Worm (Caenorhabditis elegans) whole organism, early embryonic: ENCODE data around the gene cyp-33C1.

ENCODE experiments used
- B0310.2 ChIP-seq: sonication (generic microtip); optimal IDR thresholded peaks from 2 replicates; lab custom pipeline; 2016; ENCODE audit warnings: mild to moderate bottlenecking, missing genetic modification characterization, missing compliant biosample characterization
- F13C5.2 ChIP-seq: sonication (generic microtip); optimal IDR thresholded peaks from 2 replicates; lab custom pipeline; 2017; ENCODE audit warnings: mild to moderate bottlenecking, missing genetic modification characterization, inconsistent platforms, missing compliant biosample characterization
- aly-1 ChIP-seq: sonication (generic microtip); optimal IDR thresholded peaks from 2 replicates; lab custom pipeline; 2016; ENCODE audit warnings: missing genetic modification characterization, missing compliant biosample characterization
- ama-1 ChIP-seq: fragments of 150-350 bp; optimal IDR thresholded peaks from 2 replicates; lab custom pipeline; 2014
- ceh-13 ChIP-seq: fragments of 200-800 bp; sonication (Bioruptor generic); optimal IDR thresholded peaks from 2 replicates; lab custom pipeline; 2018; ENCODE audit warnings: mild to moderate bottlenecking, missing genetic modification characterization, missing compliant biosample characterization
- ceh-36 ChIP-seq: sonication (generic microtip); optimal IDR thresholded peaks from 2 replicates; lab custom pipeline; 2016; ENCODE audit warnings: missing genetic modification characterization, inconsistent platforms, missing compliant biosample characterization
- ets-7 ChIP-seq: sonication (generic microtip); optimal IDR thresholded peaks from 2 replicates; lab custom pipeline; 2016; ENCODE audit warnings: missing genotype, missing genetic modification characterization, missing compliant biosample characterization
- flt-1 ChIP-seq: fragments of 200-800 bp; sonication (Bioruptor generic); IDR thresholded peaks from 2 replicates; pipeline ENCODE4 v1.3.6; 2022; ENCODE audit warnings: missing genetic modification characterization, missing compliant biosample characterization
- hmbx-1 ChIP-seq: sonication (generic microtip); optimal IDR thresholded peaks from 2 replicates; lab custom pipeline; 2016; ENCODE audit warnings: mild to moderate bottlenecking, missing genetic modification characterization, missing compliant biosample characterization
- hmg-4 ChIP-seq: fragments of 200-800 bp; sonication (Bioruptor generic); optimal IDR thresholded peaks from 2 replicates; lab custom pipeline; 2018; ENCODE audit warnings: mild to moderate bottlenecking, missing genetic modification characterization, missing compliant biosample characterization
- hnd-1 ChIP-seq: sonication (generic microtip); optimal IDR thresholded peaks from 2 replicates; lab custom pipeline; 2016; ENCODE audit warnings: missing genetic modification characterization, missing compliant biosample characterization
- pes-1 ChIP-seq: fragments of 200-800 bp; sonication (Bioruptor generic); IDR thresholded peaks from 2 replicates; pipeline ENCODE4 v1.3.6; 2022; ENCODE audit warnings: missing genetic modification reagents, missing genetic modification characterization, missing compliant biosample characterization
- scrt-1 ChIP-seq: fragments of 200-800 bp; sonication (Bioruptor generic); IDR thresholded peaks from 2 replicates; pipeline ENCODE4 v1.3.6; 2022; ENCODE audit warnings: missing genetic modification characterization, missing compliant biosample characterization
- sea-1 ChIP-seq: fragments of 200-800 bp; sonication (Bioruptor generic); conservative IDR thresholded peaks from 2 replicates; pipeline ENCODE4 v1.3.6; 2022; ENCODE audit warnings: missing genetic modification characterization, missing compliant biosample characterization
- tbx-11 ChIP-seq: fragments of 200-800 bp; sonication (Bioruptor generic); IDR thresholded peaks from 2 replicates; pipeline ENCODE4 v1.3.6; 2022; ENCODE audit warnings: missing genetic modification characterization, missing compliant biosample characterization
- tbx-37 ChIP-seq: fragments of 200-800 bp; sonication (Bioruptor generic); conservative IDR thresholded peaks from 2 replicates; pipeline ENCODE4 v1.3.6; 2022; ENCODE audit warnings: missing genetic modification reagents, missing genetic modification characterization, missing compliant biosample characterization
- tra-4 ChIP-seq: sonication (generic microtip); optimal IDR thresholded peaks from 2 replicates; lab custom pipeline; 2017; ENCODE audit warnings: missing genetic modification characterization, missing compliant biosample characterization

Gene cyp-33C1

ce11 chrV:2159331-2159730, 20.0 kb upstream of the cyp-33C1 start, which contains the start of gene C45H4.14:
Gene C45H4.14 (minus strand): TSS chrV:2159431.
- no peak for TF ChIP-seq hmg-4 (GFP tag; lab: Kevin White, UChicago)
- TF ChIP-seq flt-1, result no peak
- TF ChIP-seq ets-7 (tag; lab: Kevin White, UChicago), result no peak
- TF ChIP-seq F13C5.2 (tag; lab: Kevin White, UChicago), result no peak
- no peak for TF ChIP-seq tbx-11 (GFP tag; lab: Robert Waterston, UW)
- no peak for TF ChIP-seq hnd-1 (tag; lab: Kevin White, UChicago)
- no peak for TF ChIP-seq hmbx-1 (tag; lab: Kevin White, UChicago)
- no peak for TF ChIP-seq scrt-1 (GFP tag; lab: Robert Waterston, UW)

ce11 chrV:2163735-2164134, 15.6 kb upstream of the cyp-33C1 start, which contains the start of gene str-255:
Gene str-255 (minus strand): TSS chrV:2163835.
- TF ChIP-seq aly-1 (tag; lab: Kevin White, UChicago), result no peak
- no peak for TF ChIP-seq tbx-37 (GFP tag; lab: Robert Waterston, UW)
- TF ChIP-seq hmbx-1 (tag; lab: Kevin White, UChicago), result no peak
- no peak for TF ChIP-seq tbx-11 (GFP tag; lab: Robert Waterston, UW)
- TF ChIP-seq scrt-1 (GFP tag; lab: Robert Waterston, UW), result no peak
- TF ChIP-seq flt-1, result no peak
- no peak for TF ChIP-seq hmg-4 (GFP tag; lab: Kevin White, UChicago)

- TF ChIP-seq scrt-1 (GFP tag; lab: Robert Waterston, UW), result no peak
Observed at ce11 chrV:2166679-2167078, 12.6 kb upstream of the cyp-33C1 start, which contains the start of gene srbc-19. Gene srbc-19 (minus strand): TSS chrV:2166779.

- TF ChIP-seq ceh-36 (tag; lab: Kevin White, UChicago) (no peak), ama-1 (lab: Kevin White, UChicago) (no peak), hmbx-1 (tag; lab: Kevin White, UChicago) (no peak), ceh-13 (GFP tag; lab: Kevin White, UChicago) (no peak), pes-1 (GFP tag; lab: Robert Waterston, UW) (no peak), F13C5.2 (tag; lab: Kevin White, UChicago) (no peak), tbx-11 (GFP tag; lab: Robert Waterston, UW) (no peak), tra-4 (tag; lab: Kevin White, UChicago) (no peak), hmg-4 (GFP tag; lab: Kevin White, UChicago) (no peak), B0310.2 (tag; lab: Kevin White, UChicago) (no peak), flt-1 (no peak), aly-1 (tag; lab: Kevin White, UChicago) (no peak), hnd-1 (tag; lab: Kevin White, UChicago) (no peak), scrt-1 (GFP tag; lab: Robert Waterston, UW) (no peak)
Observed at ce11 chrV:2174465-2174864, 4.8 kb upstream of the cyp-33C1 start.

ce11 chrV:2175242-2175641, 4.1 kb upstream of the cyp-33C1 start, which contains the start of gene C45H4.18:
Gene C45H4.18 (plus strand): TSS chrV:2175542.
- no peak for TF ChIP-seq ama-1 (lab: Kevin White, UChicago)
- no peak for TF ChIP-seq sea-1 (GFP tag; lab: Robert Waterston, UW)
- no peak for TF ChIP-seq ceh-36 (tag; lab: Kevin White, UChicago)
- TF ChIP-seq hmg-4 (GFP tag; lab: Kevin White, UChicago), result no peak
- TF ChIP-seq tra-4 (tag; lab: Kevin White, UChicago), result no peak
- no peak for TF ChIP-seq tbx-11 (GFP tag; lab: Robert Waterston, UW)

ce11 chrV:2177307-2177764, 2.0 kb upstream of the cyp-33C1 start, which contains the start of gene srbc-17:
Gene srbc-17 (plus strand): TSS chrV:2177714.
- no peak for TF ChIP-seq B0310.2 (tag; lab: Kevin White, UChicago)
- TF ChIP-seq ceh-36 (tag; lab: Kevin White, UChicago), result no peak
- TF ChIP-seq ceh-13 (GFP tag; lab: Kevin White, UChicago), result no peak
- no peak for TF ChIP-seq aly-1 (tag; lab: Kevin White, UChicago)
- no peak for TF ChIP-seq ets-7 (tag; lab: Kevin White, UChicago)
- no peak for TF ChIP-seq sea-1 (GFP tag; lab: Robert Waterston, UW)
- no peak for TF ChIP-seq tbx-37 (GFP tag; lab: Robert Waterston, UW)
- TF ChIP-seq ama-1 (lab: Kevin White, UChicago), result no peak
- no peak for TF ChIP-seq hnd-1 (tag; lab: Kevin White, UChicago)
- no peak for TF ChIP-seq scrt-1 (GFP tag; lab: Robert Waterston, UW)
- no peak for TF ChIP-seq pes-1 (GFP tag; lab: Robert Waterston, UW)
- no peak for TF ChIP-seq hmbx-1 (tag; lab: Kevin White, UChicago)
- TF ChIP-seq hmg-4 (GFP tag; lab: Kevin White, UChicago), result no peak
- no peak for TF ChIP-seq tra-4 (tag; lab: Kevin White, UChicago)
- TF ChIP-seq tbx-11 (GFP tag; lab: Robert Waterston, UW), result no peak
- no peak for TF ChIP-seq flt-1

ce11 chrV:2181738-2182137, 2.4 kb downstream of the cyp-33C1 start, which contains the start of gene srbc-16:
Gene srbc-16 (plus strand): TSS chrV:2182038.
- TF ChIP-seq hnd-1 (tag; lab: Kevin White, UChicago), result no peak
- TF ChIP-seq tbx-37 (GFP tag; lab: Robert Waterston, UW), result no peak
- TF ChIP-seq pes-1 (GFP tag; lab: Robert Waterston, UW), result no peak
- no peak for TF ChIP-seq tra-4 (tag; lab: Kevin White, UChicago)
- no peak for TF ChIP-seq ama-1 (lab: Kevin White, UChicago)
- no peak for TF ChIP-seq scrt-1 (GFP tag; lab: Robert Waterston, UW)
- TF ChIP-seq ceh-13 (GFP tag; lab: Kevin White, UChicago), result no peak
- no peak for TF ChIP-seq hmg-4 (GFP tag; lab: Kevin White, UChicago)
- no peak for TF ChIP-seq ceh-36 (tag; lab: Kevin White, UChicago)
- no peak for TF ChIP-seq tbx-11 (GFP tag; lab: Robert Waterston, UW)
- TF ChIP-seq sea-1 (GFP tag; lab: Robert Waterston, UW), result no peak
- TF ChIP-seq ets-7 (tag; lab: Kevin White, UChicago), result no peak
- TF ChIP-seq F13C5.2 (tag; lab: Kevin White, UChicago), result no peak
- no peak for TF ChIP-seq B0310.2 (tag; lab: Kevin White, UChicago)
- no peak for TF ChIP-seq flt-1
- no peak for TF ChIP-seq aly-1 (tag; lab: Kevin White, UChicago)
